Worm (Caenorhabditis elegans) whole organism, mixed stage, embryonic: ENCODE measurements around the gene srx-102.

Experiments
- M03D4.4 ChIP-seq: sonication (generic microtip); optimal IDR thresholded peaks from 2 replicates; lab custom pipeline; 2017; ENCODE audit warnings: mild to moderate bottlenecking, missing genetic modification characterization, missing compliant biosample characterization
- bed-3 ChIP-seq: fragments of 200-800 bp; sonication (Bioruptor generic); optimal IDR thresholded peaks from 3 replicates; lab custom pipeline; 2018; ENCODE audit warnings: mild to moderate bottlenecking, missing genetic modification characterization, moderate library complexity, missing compliant biosample characterization
- blmp-1 ChIP-seq: fragments of 150-350 bp; optimal IDR thresholded peaks from 2 replicates; lab custom pipeline; 2014; ENCODE audit warnings: missing biosample characterization, missing genetic modification characterization
- ceh-39 ChIP-seq: fragments of 150-350 bp; optimal IDR thresholded peaks from 2 replicates; lab custom pipeline; 2014; ENCODE audit warnings: missing biosample characterization, missing genetic modification characterization
- ceh-43 ChIP-seq: fragments of 200-800 bp; sonication (Bioruptor generic); optimal IDR thresholded peaks from 2 replicates; lab custom pipeline; 2018; ENCODE audit warnings: mild to moderate bottlenecking, missing genetic modification characterization, moderate library complexity, missing compliant biosample characterization
- ceh-83 ChIP-seq: fragments of 200-800 bp; sonication (Bioruptor generic); optimal IDR thresholded peaks from 2 replicates; lab custom pipeline; 2018; ENCODE audit warnings: mild to moderate bottlenecking, missing genetic modification characterization, missing compliant biosample characterization
- ces-1 ChIP-seq: fragments of 150-350 bp; optimal IDR thresholded peaks from 2 replicates; lab custom pipeline; 2014; ENCODE audit warnings: missing biosample characterization, missing genetic modification reagents, missing genetic modification characterization
- cnd-1 ChIP-seq: fragments of 200-800 bp; sonication (Bioruptor generic); optimal IDR thresholded peaks from 2 replicates; lab custom pipeline; 2018; ENCODE audit warnings: mild to moderate bottlenecking, missing genetic modification characterization, missing compliant biosample characterization
- elt-3 ChIP-seq: fragments of 150-350 bp; optimal IDR thresholded peaks from 2 replicates; lab custom pipeline; 2014; ENCODE audit warnings: missing biosample characterization, missing genetic modification characterization
- flh-1 ChIP-seq: fragments of 200-800 bp; sonication (Bioruptor generic); optimal IDR thresholded peaks from 2 replicates; lab custom pipeline; 2018; ENCODE audit warnings: mild to moderate bottlenecking, missing genetic modification characterization, moderate library complexity, missing compliant biosample characterization
- ham-2 ChIP-seq: fragments of 200-800 bp; sonication (Bioruptor generic); optimal IDR thresholded peaks from 2 replicates; lab custom pipeline; 2018; ENCODE audit warnings: mild to moderate bottlenecking, missing genetic modification characterization, missing compliant biosample characterization
- hlh-1 ChIP-seq: fragments of 150-350 bp; optimal IDR thresholded peaks from 2 replicates; lab custom pipeline; 2014; ENCODE audit warnings: missing biosample characterization, missing genetic modification reagents, missing genetic modification characterization
- lin-32 ChIP-seq: fragments of 200-800 bp; sonication (Bioruptor generic); optimal IDR thresholded peaks from 2 replicates; lab custom pipeline; 2018; ENCODE audit warnings: mild to moderate bottlenecking, missing genetic modification characterization, missing compliant biosample characterization
- lsy-2 ChIP-seq: fragments of 150-350 bp; optimal IDR thresholded peaks from 2 replicates; lab custom pipeline; 2014; ENCODE audit warnings: missing biosample characterization, missing genetic modification characterization
- mab-5 ChIP-seq: fragments of 150-350 bp; optimal IDR thresholded peaks from 2 replicates; lab custom pipeline; 2014; ENCODE audit warnings: missing biosample characterization, missing genetic modification characterization
- mep-1 ChIP-seq: fragments of 150-350 bp; optimal IDR thresholded peaks from 2 replicates; lab custom pipeline; 2017; ENCODE audit warnings: missing biosample characterization, missing genetic modification reagents, missing genetic modification characterization, inconsistent platforms
- mls-2 ChIP-seq: sonication (generic microtip); optimal IDR thresholded peaks from 2 replicates; lab custom pipeline; 2016; ENCODE audit warnings: mild to moderate bottlenecking, missing genetic modification characterization, moderate library complexity, missing compliant biosample characterization
- nhr-12 ChIP-seq: fragments of 150-350 bp; optimal IDR thresholded peaks from 2 replicates; lab custom pipeline; 2014; ENCODE audit warnings: missing biosample characterization, missing genetic modification characterization
- nhr-2 ChIP-seq: fragments of 150-350 bp; optimal IDR thresholded peaks from 2 replicates; lab custom pipeline; 2014; ENCODE audit warnings: missing biosample characterization, missing genetic modification characterization
- nhr-237 ChIP-seq: fragments of 150-350 bp; optimal IDR thresholded peaks from 2 replicates; lab custom pipeline; 2014; ENCODE audit warnings: missing biosample characterization, missing genetic modification characterization
- nhr-28 ChIP-seq: fragments of 150-350 bp; optimal IDR thresholded peaks from 2 replicates; lab custom pipeline; 2014; ENCODE audit warnings: missing biosample characterization, missing genetic modification characterization
- nhr-76 ChIP-seq: sonication (generic microtip); optimal IDR thresholded peaks from 2 replicates; lab custom pipeline; 2017; ENCODE audit warnings: missing biosample characterization, missing genetic modification characterization
- pha-4 ChIP-seq: fragments of 150-350 bp; optimal IDR thresholded peaks from 2 replicates; lab custom pipeline; 2018; ENCODE audit warnings: missing biosample characterization, missing genetic modification reagents, missing genetic modification characterization
- sem-2 ChIP-seq: fragments of 200-800 bp; sonication (Bioruptor generic); optimal IDR thresholded peaks from 2 replicates; lab custom pipeline; 2018; ENCODE audit warnings: mild to moderate bottlenecking, missing genetic modification characterization, missing compliant biosample characterization
- snpc-4 ChIP-seq: fragments of 150-350 bp; optimal IDR thresholded peaks from 2 replicates; lab custom pipeline; 2014; ENCODE audit warnings: missing biosample characterization, missing genetic modification characterization
- sptf-1 ChIP-seq: sonication (generic microtip); optimal IDR thresholded peaks from 2 replicates; lab custom pipeline; 2017; ENCODE audit warnings: mild to moderate bottlenecking, missing genetic modification characterization, moderate library complexity, missing compliant biosample characterization
- tbx-8 ChIP-seq: fragments of 200-800 bp; sonication (Bioruptor generic); optimal IDR thresholded peaks from 2 replicates; lab custom pipeline; 2018; ENCODE audit warnings: mild to moderate bottlenecking, missing genetic modification characterization, moderate library complexity, missing compliant biosample characterization
- unc-120 ChIP-seq: sonication (generic microtip); optimal IDR thresholded peaks from 2 replicates; lab custom pipeline; 2017; ENCODE audit warnings: missing genetic modification characterization, missing compliant biosample characterization; ENCODE audit not compliant: poor library complexity, severe bottlenecking
- unc-39 ChIP-seq: fragments of 150-350 bp; optimal IDR thresholded peaks from 2 replicates; lab custom pipeline; 2014; ENCODE audit warnings: missing biosample characterization, missing genetic modification characterization
- unc-62 ChIP-seq: fragments of 150-350 bp; optimal IDR thresholded peaks from 2 replicates; lab custom pipeline; 2014; ENCODE audit warnings: missing biosample characterization, missing genetic modification reagents, missing genetic modification characterization
- ztf-11 ChIP-seq: fragments of 150-350 bp; optimal IDR thresholded peaks from 2 replicates; lab custom pipeline; 2014; ENCODE audit warnings: missing biosample characterization, missing genetic modification characterization

The srx-102 gene

ce11 chrII:3716455-3716854, 21.9 kb upstream of the srx-102 start, which contains the start of gene srh-99:
TSS of gene srh-99 (minus strand) at chrII:3716555.
- TF ChIP-seq ceh-83 (no peak), unc-62 (GFP tag; lab: Kevin White, UChicago) (no peak), blmp-1 (no peak), nhr-237 (tag; lab: Kevin White, UChicago) (no peak), ztf-11 (tag; lab: Kevin White, UChicago) (no peak), nhr-2 (tag; lab: Kevin White, UChicago) (no peak), mls-2 (tag; lab: Kevin White, UChicago) (no peak), cnd-1 (tag; lab: Kevin White, UChicago) (no peak), nhr-28 (tag; lab: Kevin White, UChicago) (no peak), ham-2 (GFP tag; lab: Kevin White, UChicago) (no peak), hlh-1 (no peak), elt-3 (tag; lab: Kevin White, UChicago) (no peak), flh-1 (GFP tag; lab: Kevin White, UChicago) (no peak), ces-1 (GFP tag; lab: Kevin White, UChicago) (no peak), lsy-2 (tag; lab: Kevin White, UChicago) (no peak), bed-3 (no peak), mep-1 (tag; lab: Kevin White, UChicago) (no peak), unc-120 (no peak), tbx-8 (GFP tag; lab: Kevin White, UChicago) (no peak)

ce11 chrII:3714595-3714994, 20.0 kb upstream of the srx-102 start, which contains the start of gene srh-100:
TSS of gene srh-100 (minus strand) at chrII:3714695.
- no peak for TF ChIP-seq lsy-2 (tag; lab: Kevin White, UChicago)
- TF ChIP-seq unc-39, result no peak
- TF ChIP-seq, all 35 proteins: peak for 0

ce11 chrII:3711047-3711446, 16.5 kb upstream of the srx-102 start, which contains the start of gene fbxc-53:
TSS of gene fbxc-53 (plus strand) at chrII:3711291.
- TF ChIP-seq ham-2 (GFP tag; lab: Kevin White, UChicago), result no peak
- TF ChIP-seq mls-2 (tag; lab: Kevin White, UChicago), result no peak
- TF ChIP-seq snpc-4 (tag; lab: Kevin White, UChicago), result no peak
- no peak for TF ChIP-seq flh-1 (GFP tag; lab: Kevin White, UChicago)
- no peak for TF ChIP-seq nhr-237 (tag; lab: Kevin White, UChicago)
- no peak for TF ChIP-seq sem-2 (GFP tag; lab: Kevin White, UChicago)
- TF ChIP-seq lin-32 (GFP tag; lab: Kevin White, UChicago), result no peak
- no peak for TF ChIP-seq sptf-1
- TF ChIP-seq nhr-28 (tag; lab: Kevin White, UChicago), result no peak
- TF ChIP-seq tbx-8 (GFP tag; lab: Kevin White, UChicago), result no peak
- TF ChIP-seq hlh-1, result no peak

- TF ChIP-seq ham-2 (GFP tag; lab: Kevin White, UChicago), result no peak
- TF ChIP-seq M03D4.4 (tag; lab: Kevin White, UChicago), result no peak
- no peak for TF ChIP-seq nhr-2 (tag; lab: Kevin White, UChicago)
- no peak for TF ChIP-seq nhr-12
- TF ChIP-seq ceh-39 (tag; lab: Kevin White, UChicago), result no peak
- TF ChIP-seq unc-62 (GFP tag; lab: Kevin White, UChicago), result no peak
- TF ChIP-seq nhr-237 (tag; lab: Kevin White, UChicago), result no peak
- TF ChIP-seq hlh-1, result no peak
These were observed 14.7 kb upstream of the srx-102 start, which contains the start of gene srx-110 for ce11 chrII:3709255-3709654. TSS of gene srx-110 (plus strand) at chrII:3709555.

- no peak for TF ChIP-seq nhr-12
- no peak for TF ChIP-seq mls-2 (tag; lab: Kevin White, UChicago)
- TF ChIP-seq blmp-1, result no peak
- TF ChIP-seq lin-32 (GFP tag; lab: Kevin White, UChicago), result no peak
- no peak for TF ChIP-seq unc-120
- TF ChIP-seq ceh-39 (tag; lab: Kevin White, UChicago), result no peak
- TF ChIP-seq pha-4, result no peak
- TF ChIP-seq ces-1 (GFP tag; lab: Kevin White, UChicago), result no peak
- TF ChIP-seq mab-5 (tag; lab: Kevin White, UChicago), result no peak
- TF ChIP-seq, all 35 proteins: peak for 0
These were observed 10.8 kb upstream of the srx-102 start, which contains the start of gene srx-108 for ce11 chrII:3705320-3705719. TSS of gene srx-108 (plus strand) at chrII:3705620.

ce11 chrII:3701305-3701704, 6.7 kb upstream of the srx-102 start, which contains the start of gene srx-105:
TSS of gene srx-105 (minus strand) at chrII:3701405.
- TF ChIP-seq unc-120 (no peak), nhr-76 (tag; lab: Kevin White, UChicago) (no peak), ceh-43 (GFP tag; lab: Kevin White, UChicago) (no peak), flh-1 (GFP tag; lab: Kevin White, UChicago) (no peak), ham-2 (GFP tag; lab: Kevin White, UChicago) (no peak)
